Worm (Caenorhabditis elegans) whole organism, L1 larva: ENCODE data around the gene C03B1.5.

Source experiments
- fos-1 ChIP-seq: fragments of 150-350 bp; optimal IDR thresholded peaks from 2 replicates; lab custom pipeline; 2014; ENCODE audit warnings: missing biosample characterization, missing genetic modification characterization
- unc-86 ChIP-seq: sonication (generic microtip); optimal IDR thresholded peaks from 2 replicates; lab custom pipeline; 2016; ENCODE audit warnings: missing genetic modification characterization, missing compliant biosample characterization

- TF ChIP-seq fos-1 (tag; lab: Kevin White, UChicago), result no peak
- TF ChIP-seq unc-86 (tag; lab: Kevin White, UChicago), result no peak
Measured at ce11 chrX:6399450-6399849, 44.1 kb downstream of the C03B1.5 start.
